Worm (Caenorhabditis elegans) whole organism, L4/young adult: ENCODE results near the gene F28H7.7.

Source experiments
- dao-5 ChIP-seq: sonication (generic microtip); optimal IDR thresholded peaks from 2 replicates; lab custom pipeline; 2016; ENCODE audit warnings: missing genotype, missing genetic modification characterization, moderate library complexity, missing compliant biosample characterization
- him-1 ChIP-seq: sonication (generic microtip); optimal IDR thresholded peaks from 2 replicates; lab custom pipeline; 2016; ENCODE audit warnings: missing genotype, missing genetic modification reagents, missing genetic modification characterization, missing compliant biosample characterization

DNA sequence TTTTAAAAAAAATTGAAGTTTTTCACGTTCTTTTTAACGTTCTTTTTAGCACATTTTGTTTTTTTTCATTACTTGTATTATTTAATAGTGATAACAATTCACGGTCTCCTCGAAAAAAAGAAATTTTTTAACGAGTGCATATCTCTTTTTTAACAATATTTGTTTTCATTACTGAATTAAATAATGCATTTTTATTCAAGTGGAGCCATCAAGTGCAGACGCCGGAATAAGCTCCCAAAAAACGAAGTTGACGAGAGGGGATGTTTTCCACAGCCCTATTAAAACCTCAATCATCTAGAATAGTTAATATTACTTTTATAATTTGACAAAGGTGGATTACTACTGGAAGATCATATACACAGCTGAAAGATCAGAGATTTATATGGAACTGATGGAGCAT is 2.7 kb upstream of the F28H7.7 start, which contains the start of gene irld-6:
- TF ChIP-seq dao-5 (tag; lab: Kevin White, UChicago): no peak
- no peak for TF ChIP-seq him-1 (tag; lab: Kevin White, UChicago)
